Worm (Caenorhabditis elegans) whole organism, young adult: ENCODE results near the gene rfip-1.
A peak's percentile ranks its signal among the peaks of the same experiment; 100 is the strongest.

Experiments
- C17E4.6 ChIP-seq: fragments of 200-800 bp; sonication (Bioruptor generic); IDR thresholded peaks from 2 replicates; pipeline ENCODE4 v1.3.6; 2022; ENCODE audit warnings: missing genetic modification reagents, missing genetic modification characterization, missing compliant biosample characterization
- T26A5.8 ChIP-seq: sonication (generic microtip); optimal IDR thresholded peaks from 2 replicates; lab custom pipeline; 2016; ENCODE audit warnings: missing genetic modification characterization, missing compliant biosample characterization
- Y53F4B.3 ChIP-seq: fragments of 200-800 bp; sonication (Bioruptor generic); IDR thresholded peaks from 2 replicates; pipeline ENCODE4 v1.3.6; 2022; ENCODE audit warnings: missing genetic modification reagents, missing genetic modification characterization, missing compliant biosample characterization
- Y95B8A.8 ChIP-seq: fragments of 200-800 bp; sonication (Bioruptor generic); IDR thresholded peaks from 2 replicates; pipeline ENCODE4 v1.3.6; 2022; ENCODE audit warnings: missing genetic modification reagents, missing genetic modification characterization, missing compliant biosample characterization
- akir-1 ChIP-seq: fragments of 200-800 bp; sonication (Bioruptor generic); optimal IDR thresholded peaks from 2 replicates; lab custom pipeline; 2018; ENCODE audit warnings: mild to moderate bottlenecking, missing genetic modification characterization, moderate library complexity, missing compliant biosample characterization
- athp-1 ChIP-seq: sonication (generic microtip); optimal IDR thresholded peaks from 2 replicates; lab custom pipeline; 2017; ENCODE audit warnings: mild to moderate bottlenecking, missing genetic modification characterization, missing compliant biosample characterization
- bed-1 ChIP-seq: fragments of 200-800 bp; sonication (Bioruptor generic); IDR thresholded peaks from 2 replicates; pipeline ENCODE4 v1.3.6; 2022; ENCODE audit warnings: missing genetic modification reagents, missing genetic modification characterization, missing compliant biosample characterization
- cebp-2 ChIP-seq: fragments of 200-800 bp; sonication (Bioruptor generic); IDR thresholded peaks from 2 replicates; pipeline ENCODE4 v1.3.6; 2022; ENCODE audit warnings: missing genetic modification characterization, missing compliant biosample characterization
- ceh-100 ChIP-seq: fragments of 200-800 bp; sonication (Bioruptor generic); IDR thresholded peaks from 2 replicates; pipeline ENCODE4 v1.3.6; 2022; ENCODE audit warnings: missing genetic modification reagents, missing genetic modification characterization, missing compliant biosample characterization
- ceh-40 ChIP-seq: fragments of 200-800 bp; sonication (Bioruptor generic); IDR thresholded peaks from 2 replicates; pipeline ENCODE4 v1.3.6; 2022; ENCODE audit warnings: missing genetic modification characterization, missing compliant biosample characterization
- ceh-58 ChIP-seq: fragments of 200-800 bp; sonication (Bioruptor generic); IDR thresholded peaks from 2 replicates; pipeline ENCODE4 v1.3.6; 2022; ENCODE audit warnings: missing genetic modification characterization, missing compliant biosample characterization
- ceh-79 ChIP-seq: sonication (generic microtip); optimal IDR thresholded peaks from 2 replicates; lab custom pipeline; 2017; ENCODE audit warnings: mild to moderate bottlenecking, missing genetic modification characterization, missing compliant biosample characterization
- efl-1 ChIP-seq: fragments of 150-350 bp; optimal IDR thresholded peaks from 2 replicates; lab custom pipeline; 2014; ENCODE audit warnings: missing biosample characterization, missing genetic modification reagents, missing genetic modification characterization
- ekl-4 ChIP-seq: fragments of 200-800 bp; sonication (Bioruptor generic); IDR thresholded peaks from 2 replicates; pipeline ENCODE4 v1.3.6; 2022; ENCODE audit warnings: missing genetic modification reagents, missing genetic modification characterization, missing compliant biosample characterization
- hmg-1.2 ChIP-seq: fragments of 200-800 bp; sonication (Bioruptor generic); IDR thresholded peaks from 2 replicates; pipeline ENCODE4 v1.3.6; 2022; ENCODE audit warnings: missing genetic modification reagents, missing genetic modification characterization, missing compliant biosample characterization
- hmg-20 ChIP-seq: fragments of 200-800 bp; sonication (Bioruptor generic); IDR thresholded peaks from 2 replicates; pipeline ENCODE4 v1.3.6; 2022; ENCODE audit warnings: missing genetic modification reagents, missing genetic modification characterization, missing compliant biosample characterization
- hsf-1 ChIP-seq: fragments of 200-800 bp; sonication (Bioruptor generic); IDR thresholded peaks from 2 replicates; pipeline ENCODE4 v1.3.6; 2022; ENCODE audit warnings: missing genetic modification reagents, missing genetic modification characterization, missing compliant biosample characterization
- let-607 ChIP-seq, 2 experiments: fragments of 200-800 bp in 1 of 2; sonication (Bioruptor generic) in 1 of 2; sonication (generic microtip) in 1 of 2; optimal IDR thresholded peaks; 2 replicates each; lab custom pipeline; 2016 to 2018; ENCODE audit warnings: mild to moderate bottlenecking in 2 of 2, missing compliant biosample characterization in 2 of 2, missing genetic modification characterization in 2 of 2, moderate library complexity in 2 of 2, missing genotype in 1 of 2
- lin-26 ChIP-seq: fragments of 200-800 bp; sonication (Bioruptor generic); IDR thresholded peaks from 2 replicates; pipeline ENCODE4 v1.3.6; 2022; ENCODE audit warnings: missing genetic modification reagents, missing genetic modification characterization, missing compliant biosample characterization
- lir-1 ChIP-seq: fragments of 200-800 bp; sonication (Bioruptor generic); conservative IDR thresholded peaks from 2 replicates; pipeline ENCODE4 v1.3.6; 2022; ENCODE audit warnings: missing genetic modification reagents, missing genetic modification characterization, missing compliant biosample characterization
- mel-28 ChIP-seq: sonication (generic microtip); optimal IDR thresholded peaks from 2 replicates; lab custom pipeline; 2016; ENCODE audit warnings: borderline replicate concordance, mild to moderate bottlenecking, missing genetic modification characterization, missing compliant biosample characterization
- mes-4 ChIP-seq: sonication (generic microtip); optimal IDR thresholded peaks from 2 replicates; lab custom pipeline; 2016; ENCODE audit warnings: missing genotype, missing genetic modification characterization, missing compliant biosample characterization
- nhr-120 ChIP-seq: fragments of 200-800 bp; sonication (Bioruptor generic); IDR thresholded peaks from 2 replicates; pipeline ENCODE4 v1.3.6; 2022; ENCODE audit warnings: missing genetic modification characterization, missing compliant biosample characterization
- nhr-90 ChIP-seq: sonication (generic microtip); optimal IDR thresholded peaks from 2 replicates; lab custom pipeline; 2016; ENCODE audit warnings: missing genotype, mild to moderate bottlenecking, missing genetic modification characterization, missing compliant biosample characterization
- pha-4 ChIP-seq: fragments of 150-350 bp; sonication (generic microtip); optimal IDR thresholded peaks from 2 replicates; lab custom pipeline; 2014; ENCODE audit warnings: missing biosample characterization, missing genetic modification reagents, missing genetic modification characterization
- rcor-1 ChIP-seq: fragments of 200-800 bp; sonication (Bioruptor generic); IDR thresholded peaks from 2 replicates; pipeline ENCODE4 v1.3.6; 2022; ENCODE audit warnings: missing genetic modification reagents, missing genetic modification characterization, missing compliant biosample characterization
- rpc-1 ChIP-seq, 2 experiments: fragments of 150-350 bp in 1 of 2; sonication (generic microtip) in 1 of 2; optimal IDR thresholded peaks; 2 replicates each; lab custom pipeline; 2014 to 2018; ENCODE audit warnings: missing biosample characterization in 1 of 2, missing genetic modification characterization in 1 of 2, missing genetic modification reagents in 1 of 2, missing genotype in 1 of 2
- snpc-1.1 ChIP-seq: sonication (generic microtip); optimal IDR thresholded peaks from 2 replicates; lab custom pipeline; 2017; ENCODE audit warnings: missing genetic modification characterization, mild to moderate bottlenecking, missing compliant biosample characterization, antibody characterized with exemption, moderate library complexity, missing genotype, missing genetic modification reagents; ENCODE audit not compliant: insufficient read depth
- snpc-4 ChIP-seq, 5 experiments: fragments of 150-350 bp in 1 of 5; sonication (generic microtip) in 4 of 5; optimal IDR thresholded peaks; 2 replicates each; lab custom pipeline; 2014 to 2018; ENCODE audit warnings: missing genetic modification characterization in 5 of 5, missing biosample characterization in 3 of 5, antibody characterized with exemption in 2 of 5, mild to moderate bottlenecking in 2 of 5, missing compliant biosample characterization in 2 of 5, missing genotype in 2 of 5, moderate library complexity in 2 of 5, missing genetic modification reagents in 1 of 5
- tbp1 ChIP-seq: fragments of 200-800 bp; sonication (Bioruptor generic); optimal IDR thresholded peaks from 2 replicates; lab custom pipeline; 2018; ENCODE audit warnings: mild to moderate bottlenecking, missing genetic modification characterization, missing compliant biosample characterization
- unc-62 ChIP-seq: fragments of 150-350 bp; optimal IDR thresholded peaks from 2 replicates; lab custom pipeline; 2014; ENCODE audit warnings: missing biosample characterization, missing genetic modification reagents, missing genetic modification characterization
- zfh-2 ChIP-seq: fragments of 200-800 bp; sonication (Bioruptor generic); conservative IDR thresholded peaks from 2 replicates; pipeline ENCODE4 v1.3.6; 2022; ENCODE audit warnings: missing genetic modification reagents, missing genetic modification characterization, missing compliant biosample characterization
- zim-3 ChIP-seq: sonication (generic microtip); optimal IDR thresholded peaks from 2 replicates; lab custom pipeline; 2017; ENCODE audit warnings: mild to moderate bottlenecking, missing genetic modification characterization, moderate library complexity, missing compliant biosample characterization
- ztf-3 ChIP-seq: fragments of 200-800 bp; sonication (Bioruptor generic); optimal IDR thresholded peaks from 2 replicates; lab custom pipeline; 2018; ENCODE audit warnings: mild to moderate bottlenecking, missing genetic modification characterization, missing compliant biosample characterization

rfip-1 gene

DNA sequence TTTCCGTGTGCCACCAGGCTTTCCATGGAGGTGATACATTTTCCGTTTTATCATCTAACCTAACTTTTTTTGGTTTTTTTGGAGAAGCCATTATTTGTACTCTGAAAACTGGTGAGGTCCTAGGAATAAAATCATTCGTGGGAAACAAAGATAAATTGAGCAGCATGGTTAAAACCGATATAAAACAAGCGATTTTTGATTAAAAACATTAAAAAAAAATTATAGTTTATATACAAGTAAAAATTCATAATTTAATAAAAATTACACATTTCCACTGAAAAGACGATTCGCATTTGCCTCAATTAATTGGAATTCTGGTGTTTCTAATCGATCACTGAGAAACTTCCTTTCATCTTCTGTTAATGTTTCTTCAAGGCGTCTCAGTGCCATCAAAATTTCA is 45.9 kb upstream of the rfip-1 start, which contains the start of gene ZK1248.15:
ZK1248.15 (minus strand) TSS at position 101 of the 400 bp plus-strand sequence.
- no peak for TF ChIP-seq ceh-40 (GFP tag; lab: Robert Waterston, UW)
- TF ChIP-seq Y95B8A.8 (GFP tag; lab: Robert Waterston, UW), result no peak
- no peak for TF ChIP-seq rpc-1 (optimal IDR thresholded peaks at IDR 0.05; lab: Kevin White, UChicago)
- no peak for TF ChIP-seq rpc-1 (tag; optimal IDR thresholded peaks at IDR 0.05; lab: Kevin White, UChicago)
- TF ChIP-seq mes-4 (tag; lab: Kevin White, UChicago), result no peak
- TF ChIP-seq pha-4 (tag; lab: Kevin White, UChicago), result no peak
- TF ChIP-seq, all 124 proteins: peak for 0

- TF ChIP-seq snpc-4 (GFP tag; optimal IDR thresholded peaks at IDR 0.05; lab: Kevin White, UChicago) (no peak), snpc-4 (tag; optimal IDR thresholded peaks at IDR 0.05; lab: Kevin White, UChicago) (peak in 1 of 4 experiments; percentile 26), rcor-1 (GFP tag; lab: Robert Waterston, UW) (peak; percentile 70; the same call in 1 of the 2 replicates), hmg-1.2 (GFP tag; lab: Robert Waterston, UW) (no peak), ceh-100 (GFP tag; lab: Robert Waterston, UW) (peak; percentile 52; the same call in 1 of the 2 replicates), hsf-1 (GFP tag; lab: Robert Waterston, UW) (no peak), T26A5.8 (tag; lab: Kevin White, UChicago) (no peak), cebp-2 (GFP tag; lab: Robert Waterston, UW) (no peak), lin-26 (GFP tag; lab: Robert Waterston, UW) (no peak), ztf-3 (GFP tag; lab: Kevin White, UChicago) (no peak), nhr-120 (GFP tag; lab: Robert Waterston, UW) (no peak), efl-1 (GFP tag; lab: Kevin White, UChicago) (no peak), hmg-20 (GFP tag; lab: Robert Waterston, UW) (no peak), mel-28 (tag; lab: Kevin White, UChicago) (no peak)
These were observed 45.1 kb upstream of the rfip-1 start, which contains the start of gene ZK1248.19 for ce11 chrII:5839227-5839626. Gene ZK1248.19, minus strand, starts transcription at chrII:5839414.

ce11 chrII:5841053-5841547 is 43.3 kb upstream of the rfip-1 start, which contains the start of gene lec-5:
Gene lec-5, minus strand, starts transcription at chrII:5841103.
- no peak for TF ChIP-seq ekl-4 (GFP tag; lab: Robert Waterston, UW)
- TF ChIP-seq C17E4.6, result no peak
- no peak for TF ChIP-seq akir-1
- TF ChIP-seq tbp1 (GFP tag; lab: Kevin White, UChicago), result no peak
- no peak for TF ChIP-seq zfh-2
- no peak for TF ChIP-seq bed-1
- TF ChIP-seq let-607 (tag; optimal IDR thresholded peaks at IDR 0.05; lab: Kevin White, UChicago), result no peak
- TF ChIP-seq snpc-1.1 (tag; lab: Kevin White, UChicago), result no peak
- no peak for TF ChIP-seq rcor-1 (GFP tag; lab: Robert Waterston, UW)
- no peak for TF ChIP-seq Y53F4B.3 (GFP tag; lab: Robert Waterston, UW)
- no peak for TF ChIP-seq unc-62 (GFP tag; lab: Kevin White, UChicago)
- TF ChIP-seq ceh-58 (GFP tag; lab: Robert Waterston, UW), result no peak
- TF ChIP-seq ceh-79 (tag; lab: Kevin White, UChicago), result no peak
- TF ChIP-seq nhr-90 (tag; lab: Kevin White, UChicago), result no peak
- no peak for TF ChIP-seq athp-1 (tag; lab: Kevin White, UChicago)
- TF ChIP-seq lir-1 (GFP tag; lab: Robert Waterston, UW), result no peak
- no peak for TF ChIP-seq zim-3 (tag; lab: Kevin White, UChicago)
- TF ChIP-seq, all 124 proteins: peak for 0
